Worm (Caenorhabditis elegans) whole organism, L4 larva: ENCODE data around the gene nspg-7.2.

ENCODE experiments used
- F44E2.7 ChIP-seq: fragments of 200-800 bp; sonication (Bioruptor generic); IDR thresholded peaks from 2 replicates; pipeline ENCODE4 v2.1.2; 2022; ENCODE audit warnings: missing genetic modification characterization, missing compliant biosample characterization
- F49E8.2 ChIP-seq: sonication (generic microtip); optimal IDR thresholded peaks from 2 replicates; lab custom pipeline; 2016; ENCODE audit warnings: missing compliant biosample characterization, mild to moderate bottlenecking, missing genetic modification characterization, borderline replicate concordance
- dpl-1 ChIP-seq: fragments of 150-350 bp; optimal IDR thresholded peaks from 2 replicates; lab custom pipeline; 2014; ENCODE audit warnings: missing biosample characterization, missing genetic modification reagents, missing genetic modification characterization
- lin-13 ChIP-seq: fragments of 150-350 bp; optimal IDR thresholded peaks from 2 replicates; lab custom pipeline; 2014; ENCODE audit warnings: missing biosample characterization, missing genetic modification reagents, missing genetic modification characterization
- mdl-1 ChIP-seq, 2 experiments: fragments of 150-350 bp in 1 of 2; sonication (generic microtip) in 1 of 2; optimal IDR thresholded peaks; 2 replicates each; lab custom pipeline; 2014 to 2017; ENCODE audit warnings: missing biosample characterization in 2 of 2, missing genetic modification characterization in 2 of 2
- nhr-102 ChIP-seq: sonication (generic microtip); optimal IDR thresholded peaks from 2 replicates; lab custom pipeline; 2016; ENCODE audit warnings: mild to moderate bottlenecking, missing genetic modification characterization, moderate library complexity, missing compliant biosample characterization
- nhr-11 ChIP-seq: fragments of 150-350 bp; optimal IDR thresholded peaks from 2 replicates; lab custom pipeline; 2014; ENCODE audit warnings: missing biosample characterization, missing genetic modification characterization
- nhr-28 ChIP-seq: fragments of 150-350 bp; optimal IDR thresholded peaks from 2 replicates; lab custom pipeline; 2014; ENCODE audit warnings: missing biosample characterization, missing genetic modification characterization
- nhr-76 ChIP-seq: fragments of 150-350 bp; optimal IDR thresholded peaks from 2 replicates; lab custom pipeline; 2014; ENCODE audit warnings: missing biosample characterization, missing genetic modification characterization
- nhr-77 ChIP-seq: fragments of 150-350 bp; optimal IDR thresholded peaks from 2 replicates; lab custom pipeline; 2014; ENCODE audit warnings: missing biosample characterization, missing genetic modification characterization
- pha-4 ChIP-seq, 2 experiments: fragments of 150-350 bp in 1 of 2; fragments of 200-800 bp in 1 of 2; sonication (Bioruptor generic) in 1 of 2; IDR thresholded peaks in 1 of 2; optimal IDR thresholded peaks in 1 of 2; 2 replicates each; pipeline versions ENCODE4 v1.3.6 to Lab custom; 2014 to 2022; ENCODE audit warnings: missing genetic modification characterization in 2 of 2, missing genetic modification reagents in 2 of 2, missing biosample characterization in 1 of 2, missing compliant biosample characterization in 1 of 2
- pqm-1 ChIP-seq: sonication (generic microtip); optimal IDR thresholded peaks from 2 replicates; lab custom pipeline; 2017; ENCODE audit warnings: missing biosample characterization, missing genetic modification characterization
- ztf-11 ChIP-seq: fragments of 150-350 bp; optimal IDR thresholded peaks from 2 replicates; lab custom pipeline; 2014; ENCODE audit warnings: missing biosample characterization, missing genetic modification characterization

DNA sequence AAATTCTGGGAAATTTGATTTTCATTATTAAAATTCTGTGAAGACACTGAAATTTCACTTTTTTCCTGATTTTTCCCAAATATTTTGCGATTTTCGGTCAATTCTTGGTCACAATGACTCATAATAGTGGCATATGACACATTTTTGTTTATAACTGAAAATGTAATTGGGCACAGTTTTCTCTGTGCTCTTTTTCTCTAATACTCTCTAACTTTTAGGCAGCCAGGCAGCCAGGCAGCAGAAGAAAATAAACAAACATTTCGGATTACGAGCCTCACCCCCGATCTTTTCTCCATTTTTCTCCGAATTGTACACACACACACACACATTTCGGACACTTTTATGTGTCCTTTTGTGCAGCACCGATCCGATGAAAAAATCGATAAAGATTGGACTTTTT, 49.2 kb upstream of the nspg-7.2 start:
- no peak for TF ChIP-seq nhr-102 (tag; lab: Kevin White, UChicago)
- TF ChIP-seq nhr-11 (tag; lab: Kevin White, UChicago), result no peak
- TF ChIP-seq nhr-76 (tag; lab: Kevin White, UChicago), result no peak
- TF ChIP-seq nhr-77 (tag; lab: Kevin White, UChicago), result no peak
- TF ChIP-seq mdl-1 (tag; optimal IDR thresholded peaks at IDR 0.05; lab: Kevin White, UChicago), result no peak
- TF ChIP-seq F49E8.2 (tag; lab: Kevin White, UChicago), result no peak
- TF ChIP-seq F44E2.7 (GFP tag; lab: Robert Waterston, UW), result no peak
- no peak for TF ChIP-seq dpl-1
- no peak for TF ChIP-seq pha-4 (GFP tag; IDR thresholded peaks at IDR 0.05; lab: Robert Waterston, UW)
- peak; percentile 90 for TF ChIP-seq pha-4 (tag; optimal IDR thresholded peaks at IDR 0.05; lab: Kevin White, UChicago)
- TF ChIP-seq lin-13, result no peak
- TF ChIP-seq ztf-11, result no peak
- peak; percentile 15 for TF ChIP-seq nhr-28 (tag; lab: Kevin White, UChicago)
- no peak for TF ChIP-seq pqm-1 (tag; lab: Kevin White, UChicago)
